Worm (Caenorhabditis elegans): ENCODE measurements around the gene F23D12.3.

The F23D12.3 gene

DNA sequence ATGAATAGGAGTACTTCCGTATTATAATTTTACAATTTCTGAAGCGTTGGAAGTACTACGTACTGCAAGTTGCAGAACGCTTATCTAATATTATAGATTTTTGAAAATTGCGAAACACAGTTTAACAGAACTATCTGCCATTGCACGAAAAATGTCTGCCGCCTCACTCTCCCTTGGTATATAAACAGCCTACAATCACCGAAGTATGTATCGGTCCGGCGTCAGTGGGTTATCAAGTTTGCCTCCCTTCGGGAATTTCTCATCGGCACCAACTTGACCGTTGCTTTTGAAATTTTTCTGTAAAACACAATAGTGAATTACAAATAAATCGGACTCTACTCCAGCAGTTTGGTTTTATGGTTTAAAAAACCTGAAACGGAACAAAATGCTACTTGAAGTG lies 34.9 kb downstream of the F23D12.3 start (continued):
- no peak for TF ChIP-seq dmd-9 (GFP tag; IDR thresholded peaks at IDR 0.05)
- no peak for TF ChIP-seq unc-62 (GFP tag; optimal IDR thresholded peaks at IDR 0.05 in 1 of 2)
- TF ChIP-seq unc-62 (tag; optimal IDR thresholded peaks at IDR 0.05), result no peak
- TF ChIP-seq ama-1 (optimal IDR thresholded peaks at IDR 0.05), result no peak
- no peak for TF ChIP-seq ceh-82 (tag; optimal IDR thresholded peaks at IDR 0.05)
- TF ChIP-seq ceh-62 (tag; optimal IDR thresholded peaks at IDR 0.05), result no peak
- TF ChIP-seq sdz-12 (GFP tag; optimal IDR thresholded peaks at IDR 0.05), result no peak
- no peak for TF ChIP-seq skn-1 (tag; optimal IDR thresholded peaks at IDR 0.05)
- no peak for TF ChIP-seq ztf-11 (tag; optimal IDR thresholded peaks at IDR 0.05)
- no peak for TF ChIP-seq ceh-32 (tag; optimal IDR thresholded peaks at IDR 0.05; ENCODE audit: poor library complexity)
- no peak for TF ChIP-seq F26F4.8 (GFP tag; conservative IDR thresholded peaks at IDR 0.05)
- no peak for TF ChIP-seq jun-1 (tag; optimal IDR thresholded peaks at IDR 0.05)
- no peak for TF ChIP-seq mxl-2 (GFP tag; conservative IDR thresholded peaks at IDR 0.05)
- TF ChIP-seq madf-9 (GFP tag; conservative IDR thresholded peaks at IDR 0.05), result no peak
- TF ChIP-seq set-16 (GFP tag; IDR thresholded peaks at IDR 0.05), result no peak
- no peak for TF ChIP-seq mes-2 (tag; optimal IDR thresholded peaks at IDR 0.05; ENCODE audit: poor library complexity, severe bottlenecking)
- TF ChIP-seq rbr-2 (tag; optimal IDR thresholded peaks at IDR 0.05), result no peak
- no peak for TF ChIP-seq lin-1 (GFP tag; IDR thresholded peaks at IDR 0.05)
- TF ChIP-seq nhr-28 (tag; optimal IDR thresholded peaks at IDR 0.05), result no peak
- TF ChIP-seq Y48G9A.11 (GFP tag; IDR thresholded peaks at IDR 0.05), result no peak
- no peak for TF ChIP-seq daf-16 (GFP tag; optimal IDR thresholded peaks at IDR 0.05)
- peak; percentile 30 for TF ChIP-seq daf-16 (tag; optimal IDR thresholded peaks at IDR 0.05)
- peak; percentile 57; the same call in 1 of the 2 replicates for TF ChIP-seq mdt-29 (GFP tag; IDR thresholded peaks at IDR 0.05)
- peak; percentile 30 for TF ChIP-seq dmd-6 (GFP tag; IDR thresholded peaks at IDR 0.05)
- no peak for TF ChIP-seq zip-2 (tag; optimal IDR thresholded peaks at IDR 0.05)
- peak; percentile 47; the same call in 1 of the 2 replicates for TF ChIP-seq hmg-1.1 (GFP tag; IDR thresholded peaks at IDR 0.05)
- no peak for TF ChIP-seq mep-1 (tag; optimal IDR thresholded peaks at IDR 0.05)
- TF ChIP-seq tra-1 (GFP tag; IDR thresholded peaks at IDR 0.05), result peak; percentile 26; the same call in 1 of the 2 replicates
- TF ChIP-seq nhr-11 (tag; optimal IDR thresholded peaks at IDR 0.05), result no peak
- TF ChIP-seq spr-3 (GFP tag; optimal IDR thresholded peaks at IDR 0.05), result no peak

DNA sequence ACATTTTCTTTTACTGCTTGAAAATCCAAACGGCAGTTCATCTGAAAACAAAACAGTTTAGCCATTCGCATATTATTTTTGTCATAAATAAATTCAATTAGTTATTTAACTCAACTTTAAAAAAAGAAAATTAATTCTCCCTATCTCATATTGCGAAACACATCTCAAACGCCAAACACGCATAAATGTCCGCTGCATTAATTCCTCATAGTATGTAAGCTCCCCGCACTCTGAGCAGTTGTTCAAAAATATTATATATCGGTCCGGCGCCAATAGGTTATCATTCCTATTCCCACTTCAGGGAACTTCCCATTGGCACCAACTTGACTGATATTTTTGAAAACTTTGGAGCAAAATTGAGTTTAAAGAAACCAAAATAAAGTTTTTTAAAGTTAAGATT lies 35.8 kb downstream of the F23D12.3 start:
- TF ChIP-seq snpc-4 (tag; optimal IDR thresholded peaks at IDR 0.05), result peak; percentile 87
- TF ChIP-seq F37D6.2 (tag; optimal IDR thresholded peaks at IDR 0.05), result peak; percentile 65
- TF ChIP-seq duxl-1 (tag; optimal IDR thresholded peaks at IDR 0.05; ENCODE audit: poor library complexity), result peak; percentile 17
- TF ChIP-seq ceh-82 (tag; optimal IDR thresholded peaks at IDR 0.05), result no peak
- TF ChIP-seq R02D3.7 (tag; optimal IDR thresholded peaks at IDR 0.05), result no peak
- TF ChIP-seq jun-1 (tag; optimal IDR thresholded peaks at IDR 0.05), result no peak
- TF ChIP-seq dve-1 (tag; optimal IDR thresholded peaks at IDR 0.05; ENCODE audit: insufficient read depth), result peak; percentile 51
- no peak for TF ChIP-seq tag-97 (GFP tag; IDR thresholded peaks at IDR 0.05)
- no peak for TF ChIP-seq nhr-76 (tag; optimal IDR thresholded peaks at IDR 0.05)
- TF ChIP-seq hmg-1.1 (GFP tag; IDR thresholded peaks at IDR 0.05), result peak; percentile 48
- TF ChIP-seq lsy-2 (tag; optimal IDR thresholded peaks at IDR 0.05), result peak in 1 of 2 experiments; percentile 73
- TF ChIP-seq mes-2 (tag; optimal IDR thresholded peaks at IDR 0.05; ENCODE audit: poor library complexity, severe bottlenecking), result peak; percentile 54
- TF ChIP-seq gei-8 (GFP tag; optimal IDR thresholded peaks at IDR 0.05), result no peak

DNA sequence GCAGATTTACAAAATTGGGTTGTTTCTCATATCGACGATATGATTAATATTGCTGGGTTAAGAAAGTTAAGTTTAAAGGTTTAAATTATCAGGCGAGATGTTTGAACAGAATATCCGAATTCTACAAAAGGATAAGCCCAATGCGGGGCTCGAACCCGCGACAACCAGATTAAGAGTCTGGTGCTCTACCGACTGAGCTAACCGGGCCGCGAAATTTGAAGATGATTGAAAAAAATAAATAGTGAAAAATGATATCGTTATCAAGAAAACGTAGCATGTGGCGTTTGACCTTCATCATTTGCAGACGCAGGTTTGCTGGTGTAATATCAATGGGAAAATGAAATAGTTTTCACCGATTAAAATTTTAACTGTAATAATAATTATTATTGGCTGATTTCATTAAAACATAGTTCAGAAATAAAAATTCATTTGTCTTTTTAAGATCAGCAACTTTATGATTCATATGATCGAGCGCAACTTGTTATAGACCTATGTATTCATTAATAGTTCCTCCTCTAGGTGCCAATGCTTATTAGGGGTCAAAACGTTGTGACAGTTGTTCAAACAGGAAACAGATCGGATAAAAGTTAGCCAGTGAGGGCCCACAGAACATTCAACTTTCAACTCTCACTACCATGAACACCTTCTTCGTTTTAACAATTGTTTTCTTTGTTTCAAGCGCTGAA lies 36.5 kb downstream of the F23D12.3 start, which contains the start of gene M163.11:
Gene M163.11, plus strand, starts transcription at position 636 of the 686 bp plus-strand sequence.
- TF ChIP-seq dmd-8 (GFP tag; IDR thresholded peaks at IDR 0.05) (peak; percentile 80), cey-2 (tag; optimal IDR thresholded peaks at IDR 0.05; ENCODE audit: borderline replicate concordance, insufficient read depth) (no peak), nhr-28 (tag; optimal IDR thresholded peaks at IDR 0.05) (peak; percentile 24), snpc-1.2 (GFP tag; IDR thresholded peaks at IDR 0.05) (peak; percentile 77), Y5F2A.4 (GFP tag; optimal IDR thresholded peaks at IDR 0.05) (peak; percentile 16), fkh-10 (GFP tag; optimal IDR thresholded peaks at IDR 0.05) (no peak), spr-3 (GFP tag; optimal IDR thresholded peaks at IDR 0.05) (peak; percentile 55), daf-19 (GFP tag; conservative IDR thresholded peaks at IDR 0.05) (0 out of 2 replicates have a peak, but pooled peaks have one; percentile 21), pha-4 (GFP tag; IDR thresholded peaks at IDR 0.05) (peak; percentile 82), pha-4 (tag; optimal IDR thresholded peaks at IDR 0.05) (no peak), nhr-48 (tag; optimal IDR thresholded peaks at IDR 0.05) (peak; percentile 1), hlh-30 (tag; optimal IDR thresholded peaks at IDR 0.05; ENCODE audit: insufficient read depth) (peak; percentile 63), T26A8.4 (GFP tag; IDR thresholded peaks at IDR 0.05) (peak; percentile 22; the same call in 1 of the 2 replicates)
